Fruit fly (Drosophila melanogaster) whole organism, embryonic: ENCODE measurements around the gene CG9920.
A peak's percentile ranks its signal among the peaks of the same experiment; 100 is the strongest.

Experiments used
- ATbp ChIP-seq: fragments of 200-800 bp; sonication (Bioruptor generic); optimal IDR thresholded peaks from 2 replicates; lab custom pipeline; 2017; ENCODE audit warnings: missing biosample characterization, mild to moderate bottlenecking, missing genetic modification characterization, missing genetic modification reagents
- Awh ChIP-seq: fragments of 200-800 bp; sonication (Bioruptor generic); IDR thresholded peaks from 2 replicates; pipeline ENCODE4, ENCODE4 v1.3.6; 2022; ENCODE audit warnings: missing biosample characterization, missing genetic modification characterization
- BtbVII ChIP-seq: fragments of 200-800 bp; sonication (Bioruptor generic); optimal IDR thresholded peaks from 3 replicates; lab custom pipeline; 2017; ENCODE audit warnings: missing biosample characterization, mild to moderate bottlenecking, missing genetic modification characterization
- CG11504 ChIP-seq: fragments of 200-800 bp; sonication (Bioruptor generic); optimal IDR thresholded peaks from 3 replicates; lab custom pipeline; 2019; ENCODE audit warnings: missing biosample characterization, mild to moderate bottlenecking, missing genetic modification characterization, moderate library complexity
- CG11695 ChIP-seq: fragments of 200-800 bp; sonication (Bioruptor generic); IDR thresholded peaks from 3 replicates; pipeline ENCODE4 v1.3.6; 2022; ENCODE audit warnings: missing biosample characterization, missing genetic modification characterization
- CG13123 ChIP-seq: fragments of 200-800 bp; sonication (Bioruptor generic); optimal IDR thresholded peaks from 2 replicates; lab custom pipeline; 2016; ENCODE audit warnings: missing biosample characterization, missing genetic modification characterization
- CG15514 ChIP-seq: fragments of 200-800 bp; sonication (Bioruptor generic); optimal IDR thresholded peaks from 3 replicates; lab custom pipeline; 2017; ENCODE audit warnings: missing biosample characterization, missing genetic modification characterization, mild to moderate bottlenecking, moderate library complexity, missing genetic modification reagents
- CG15696 ChIP-seq: fragments of 200-800 bp; sonication (Bioruptor generic); optimal IDR thresholded peaks from 2 replicates; lab custom pipeline; 2019; ENCODE audit warnings: missing biosample characterization, mild to moderate bottlenecking, missing genetic modification characterization, moderate library complexity
- CG1603 ChIP-seq: fragments of 200-800 bp; sonication (Bioruptor generic); optimal IDR thresholded peaks from 2 replicates; lab custom pipeline; 2019; ENCODE audit warnings: missing biosample characterization, mild to moderate bottlenecking, missing genetic modification characterization, moderate library complexity
- CG32532 ChIP-seq: fragments of 200-800 bp; sonication (Bioruptor generic); IDR thresholded peaks from 2 replicates; pipeline ENCODE4 v1.3.6; 2022; ENCODE audit warnings: missing biosample characterization, missing genetic modification characterization
- CG34376 ChIP-seq: fragments of 200-800 bp; sonication (Bioruptor generic); optimal IDR thresholded peaks from 2 replicates; lab custom pipeline; 2018; ENCODE audit warnings: missing biosample characterization, mild to moderate bottlenecking, missing genetic modification characterization
- CG4617 ChIP-seq: fragments of 200-800 bp; sonication (Bioruptor generic); optimal IDR thresholded peaks from 3 replicates; lab custom pipeline; 2016; ENCODE audit warnings: missing biosample characterization, missing genetic modification characterization, borderline replicate concordance
- CG4854 ChIP-seq: fragments of 200-800 bp; sonication (Bioruptor generic); optimal IDR thresholded peaks from 2 replicates; lab custom pipeline; 2016; ENCODE audit warnings: missing biosample characterization, missing genetic modification characterization, inconsistent platforms
- CG9437 ChIP-seq: fragments of 200-800 bp; sonication (Bioruptor generic); optimal IDR thresholded peaks from 2 replicates; lab custom pipeline; 2018; ENCODE audit warnings: missing biosample characterization, mild to moderate bottlenecking, missing genetic modification characterization
- CG9797 ChIP-seq: fragments of 200-800 bp; sonication (Bioruptor generic); optimal IDR thresholded peaks from 3 replicates; lab custom pipeline; 2018; ENCODE audit warnings: missing biosample characterization, mild to moderate bottlenecking, missing genetic modification characterization
- CHES-1-like ChIP-seq: fragments of 200-800 bp; sonication (Bioruptor generic); optimal IDR thresholded peaks from 2 replicates; lab custom pipeline; 2016; ENCODE audit warnings: missing biosample characterization, missing genetic modification characterization
- Chrac-16 ChIP-seq: fragments of 200-800 bp; sonication (Bioruptor generic); optimal IDR thresholded peaks from 3 replicates; lab custom pipeline; 2016; ENCODE audit warnings: missing biosample characterization, missing genetic modification characterization
- CkIIα-i1 ChIP-seq: fragments of 200-800 bp; sonication (Bioruptor generic); IDR thresholded peaks from 2 replicates; pipeline ENCODE4 v1.3.6; 2022; ENCODE audit warnings: missing biosample characterization, missing genetic modification characterization
- D ChIP-seq, 2 experiments: fragments of 200-800 bp in 1 of 2; fragments of >200 bp in 1 of 2; sonication (Bioruptor generic) in 1 of 2; optimal IDR thresholded peaks; 2 replicates in 1 of 2; 3 replicates in 1 of 2; lab custom pipeline; 2017; ENCODE audit warnings: mild to moderate bottlenecking in 1 of 2, missing biosample characterization in 1 of 2, missing genetic modification characterization in 1 of 2, missing genetic modification reagents in 1 of 2
- Dad ChIP-seq: fragments of 200-800 bp; sonication (Bioruptor generic); optimal IDR thresholded peaks from 3 replicates; lab custom pipeline; 2016; ENCODE audit warnings: missing biosample characterization, missing genetic modification characterization
- Dip2 ChIP-seq: fragments of 200-800 bp; sonication (Bioruptor generic); IDR thresholded peaks from 2 replicates; pipeline ENCODE4 v1.3.6; 2022; ENCODE audit warnings: missing biosample characterization, missing genetic modification characterization
- Dp ChIP-seq: fragments of 200-800 bp; sonication (Bioruptor generic); optimal IDR thresholded peaks from 2 replicates; lab custom pipeline; 2018; ENCODE audit warnings: missing biosample characterization, mild to moderate bottlenecking, missing genetic modification characterization, moderate library complexity
- Eip74EF ChIP-seq, 2 experiments: fragments of 200-800 bp in 1 of 2; fragments of >200 bp in 1 of 2; sonication (Bioruptor generic) in 1 of 2; optimal IDR thresholded peaks; 2 replicates each; lab custom pipeline; 2017 to 2019; ENCODE audit warnings: missing biosample characterization in 2 of 2, missing genetic modification characterization in 2 of 2, mild to moderate bottlenecking in 1 of 2, moderate library complexity in 1 of 2
- Pdp1 ChIP-seq, 2 experiments: fragments of 200-800 bp; sonication (Bioruptor generic); optimal IDR thresholded peaks; 3 replicates each; lab custom pipeline; 2016; ENCODE audit warnings: missing biosample characterization in 2 of 2, missing genetic modification characterization in 2 of 2, mild to moderate bottlenecking in 1 of 2, moderate library complexity in 1 of 2
- Rfx ChIP-seq: fragments of 200-800 bp; sonication (Bioruptor generic); IDR thresholded peaks from 2 replicates; pipeline ENCODE4 v1.3.6; 2022; ENCODE audit warnings: missing biosample characterization, missing genetic modification characterization
- Sry-δ ChIP-seq: fragments of 200-800 bp; sonication (Bioruptor generic); optimal IDR thresholded peaks from 2 replicates; lab custom pipeline; 2016; ENCODE audit warnings: missing biosample characterization, missing genetic modification characterization
- Taf1 ChIP-seq: fragments of 200-800 bp; sonication (Bioruptor generic); IDR thresholded peaks from 2 replicates; pipeline ENCODE4 v1.3.6; 2022; ENCODE audit warnings: missing biosample characterization, missing genetic modification characterization
- Trl ChIP-seq, 3 experiments: fragments of >200 bp in 2 of 3; fragments of 200-800 bp in 1 of 3; sonication (Bioruptor generic) in 1 of 3; optimal IDR thresholded peaks; 2 replicates in 1 of 3; 3 replicates in 2 of 3; lab custom pipeline; 2016 to 2017; ENCODE audit warnings: missing biosample characterization in 1 of 3, missing genetic modification characterization in 1 of 3
- YL-1 ChIP-seq: fragments of 200-800 bp; sonication (Bioruptor generic); optimal IDR thresholded peaks from 3 replicates; lab custom pipeline; 2017; ENCODE audit warnings: missing biosample characterization, mild to moderate bottlenecking, missing genetic modification characterization
- abd-A ChIP-seq: fragments of 200-800 bp; sonication (Bioruptor generic); optimal IDR thresholded peaks from 3 replicates; lab custom pipeline; 2019; ENCODE audit warnings: missing biosample characterization, mild to moderate bottlenecking, missing genetic modification characterization, moderate library complexity
- bcd ChIP-seq: fragments of 200-800 bp; sonication (Bioruptor generic); optimal IDR thresholded peaks from 2 replicates; lab custom pipeline; 2017; ENCODE audit warnings: missing biosample characterization, mild to moderate bottlenecking, missing genetic modification characterization
- cg ChIP-seq: fragments of 200-800 bp; sonication (Bioruptor generic); optimal IDR thresholded peaks from 3 replicates; lab custom pipeline; 2019; ENCODE audit warnings: missing biosample characterization, mild to moderate bottlenecking, missing genetic modification characterization, moderate library complexity
- chinmo ChIP-seq: fragments of 200-800 bp; sonication (Bioruptor generic); IDR thresholded peaks from 4 replicates; pipeline ENCODE4 v1.3.6; 2022; ENCODE audit warnings: missing biosample characterization, missing genetic modification characterization; ENCODE audit not compliant: partially characterized antibody
- exex ChIP-seq: fragments of 200-800 bp; sonication (Bioruptor generic); optimal IDR thresholded peaks from 4 replicates; lab custom pipeline; 2018; ENCODE audit warnings: missing biosample characterization, mild to moderate bottlenecking, missing genetic modification characterization, moderate library complexity
- eyg ChIP-seq: fragments of 200-800 bp; sonication (Bioruptor generic); optimal IDR thresholded peaks from 3 replicates; lab custom pipeline; 2016; ENCODE audit warnings: missing biosample characterization, missing genetic modification characterization
- ind ChIP-seq: fragments of 200-800 bp; sonication (Bioruptor generic); optimal IDR thresholded peaks from 3 replicates; lab custom pipeline; 2016; ENCODE audit warnings: missing biosample characterization, missing genetic modification characterization
- lab ChIP-seq: fragments of 200-800 bp; sonication (Bioruptor generic); optimal IDR thresholded peaks from 3 replicates; lab custom pipeline; 2017; ENCODE audit warnings: missing biosample characterization, missing genetic modification characterization, mild to moderate bottlenecking, moderate library complexity, missing genetic modification reagents
- lilli ChIP-seq: fragments of 200-800 bp; sonication (Bioruptor generic); optimal IDR thresholded peaks from 3 replicates; lab custom pipeline; 2016; ENCODE audit warnings: missing biosample characterization, missing genetic modification characterization
- luna ChIP-seq: fragments of 200-800 bp; sonication (Bioruptor generic); optimal IDR thresholded peaks from 2 replicates; lab custom pipeline; 2016; ENCODE audit warnings: missing biosample characterization, missing genetic modification characterization
- mld ChIP-seq: fragments of 200-800 bp; sonication (Bioruptor generic); IDR thresholded peaks from 3 replicates; pipeline ENCODE4 v1.3.6; 2022; ENCODE audit warnings: missing biosample characterization, missing genetic modification characterization; ENCODE audit not compliant: partially characterized antibody
- pfk ChIP-seq: fragments of 200-800 bp; sonication (Bioruptor generic); optimal IDR thresholded peaks from 2 replicates; lab custom pipeline; 2018; ENCODE audit warnings: missing biosample characterization, mild to moderate bottlenecking, missing genetic modification characterization, moderate library complexity
- schlank ChIP-seq: fragments of 200-800 bp; sonication (Bioruptor generic); optimal IDR thresholded peaks from 2 replicates; lab custom pipeline; 2018; ENCODE audit warnings: missing biosample characterization, mild to moderate bottlenecking, missing genetic modification characterization
- sd ChIP-seq: fragments of 200-800 bp; sonication (Bioruptor generic); optimal IDR thresholded peaks from 3 replicates; lab custom pipeline; 2018; ENCODE audit warnings: missing biosample characterization, mild to moderate bottlenecking, missing genetic modification characterization, moderate library complexity
- sens-2 ChIP-seq: fragments of 200-800 bp; sonication (Bioruptor generic); IDR thresholded peaks from 2 replicates; pipeline ENCODE4 v1.3.6; 2022; ENCODE audit warnings: missing biosample characterization, missing genetic modification characterization
- sqz ChIP-seq: fragments of 200-800 bp; sonication (Bioruptor generic); optimal IDR thresholded peaks from 3 replicates; lab custom pipeline; 2018; ENCODE audit warnings: missing biosample characterization, mild to moderate bottlenecking, missing genetic modification characterization
- sug ChIP-seq: fragments of 200-800 bp; optimal IDR thresholded peaks from 2 replicates; lab custom pipeline; 2019; ENCODE audit warnings: missing biosample characterization, mild to moderate bottlenecking, missing genetic modification characterization, moderate library complexity
- tna ChIP-seq: fragments of 200-800 bp; sonication (Bioruptor generic); IDR thresholded peaks from 2 replicates; pipeline ENCODE4 v1.3.6; 2022; ENCODE audit warnings: missing biosample characterization, missing genetic modification characterization; ENCODE audit not compliant: partially characterized antibody

The CG9920 gene

DNA sequence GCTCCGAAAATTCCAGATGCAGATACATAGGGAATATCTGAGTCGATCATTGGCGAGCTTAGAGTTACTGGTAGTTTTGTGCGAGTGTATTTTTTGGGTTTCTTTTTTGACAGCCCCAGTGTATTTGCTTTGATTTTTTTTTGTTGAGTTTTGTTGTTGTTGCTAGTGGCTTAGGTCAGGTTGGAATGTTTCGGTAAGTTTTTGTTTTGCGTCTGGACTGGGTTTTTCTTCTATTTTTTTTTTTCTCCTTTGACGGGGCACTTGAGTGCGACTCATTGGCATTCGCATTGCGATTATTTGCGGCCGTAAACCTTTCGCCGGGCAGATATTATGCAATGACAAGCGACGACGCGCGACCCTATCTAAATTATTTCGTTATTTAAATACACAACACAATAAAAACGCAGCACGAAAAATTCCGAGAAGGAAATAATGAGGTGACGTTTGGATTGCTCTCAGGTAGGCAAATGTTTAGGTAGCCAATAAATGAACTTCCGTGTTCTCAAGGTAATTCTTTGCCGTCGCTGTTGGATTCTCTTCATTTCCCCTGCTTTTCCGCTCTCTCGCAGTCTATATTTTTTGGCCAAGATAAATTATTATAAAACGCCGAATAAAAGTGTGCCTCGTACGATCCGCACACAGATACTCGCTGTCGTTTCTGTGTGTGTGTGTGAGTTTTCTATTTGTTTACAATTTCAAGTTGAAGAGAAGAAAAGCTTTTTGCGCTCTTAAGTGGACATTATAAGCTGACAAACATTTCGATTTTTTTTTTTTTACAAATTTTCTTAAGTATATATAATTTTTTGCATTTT, 33.5 kb downstream of the CG9920 start:
- TF ChIP-seq bcd (peak; percentile 2), cg (GFP tag; lab: Kevin White, UChicago) (peak; percentile 50), lab (GFP tag; lab: Kevin White, UChicago) (no peak), Chrac-16 (GFP tag; lab: Kevin White, UChicago) (no peak), CG9437 (GFP tag; lab: Kevin White, UChicago) (no peak), YL-1 (GFP tag; lab: Kevin White, UChicago) (no peak), exex (peak; percentile 58), CG15696 (tag; lab: Kevin White, UChicago) (no peak), sqz (GFP tag; lab: Kevin White, UChicago) (peak; percentile 60), Dp (no peak), Rfx (GFP tag; lab: Robert Waterston, UW) (peak; percentile 23; the same call in 1 of the 2 replicates), abd-A (tag; lab: Kevin White, UChicago) (peak; percentile 29), Eip74EF (GFP tag; optimal IDR thresholded peaks at IDR 0.05; lab: Kevin White, UChicago) (peak in 1 of 2 experiments; percentile 14), CG4854 (no peak), CHES-1-like (no peak), eyg (GFP tag; lab: Kevin White, UChicago) (no peak), Dip2 (no peak), lilli (GFP tag; lab: Kevin White, UChicago) (peak; percentile 3), CG1603 (tag; lab: Kevin White, UChicago) (no peak), CG4617 (GFP tag; lab: Kevin White, UChicago) (no peak), tna (GFP tag; lab: Robert Waterston, UW) (no peak), ind (GFP tag; lab: Kevin White, UChicago) (no peak), CG13123 (GFP tag; lab: Kevin White, UChicago) (no peak), pfk (no peak), Awh (GFP tag; lab: Robert Waterston, UW) (no peak), sd (peak; percentile 75), Dad (GFP tag; lab: Kevin White, UChicago) (no peak), Pdp1 (GFP tag; optimal IDR thresholded peaks at IDR 0.05; lab: Kevin White, UChicago) (peak in 1 of 2 experiments; percentile 76), Sry-δ (GFP tag; lab: Kevin White, UChicago) (no peak), sens-2 (GFP tag; lab: Robert Waterston, UW) (no peak), CG11695 (0 out of 3 replicates have a peak, but pooled peaks have one; percentile 20), CG32532 (GFP tag; lab: Robert Waterston, UW) (peak; percentile 26; the same call in 1 of the 2 replicates), BtbVII (GFP tag; lab: Kevin White, UChicago) (peak; percentile 38), CG34376 (GFP tag; lab: Kevin White, UChicago) (peak; percentile 45), mld (GFP tag; lab: Robert Waterston, UW) (no peak), luna (GFP tag; lab: Kevin White, UChicago) (no peak), schlank (tag; lab: Kevin White, UChicago) (no peak), D (optimal IDR thresholded peaks at IDR 0.05; lab: Kevin White, UChicago) (no peak), D (GFP tag; optimal IDR thresholded peaks at IDR 0.05; lab: Kevin White, UChicago) (no peak), CG15514 (GFP tag; lab: Kevin White, UChicago) (peak; percentile 21), sug (tag; lab: Kevin White, UChicago) (no peak), CkIIα-i1 (GFP tag; lab: Robert Waterston, UW) (no peak), ATbp (GFP tag; lab: Kevin White, UChicago) (no peak), CG9797 (no peak), chinmo (GFP tag; lab: Robert Waterston, UW) (0 out of 4 replicates have a peak, but pooled peaks have one; percentile 46), CG11504 (tag; lab: Kevin White, UChicago) (no peak), Trl (optimal IDR thresholded peaks at IDR 0.05; lab: Kevin White, UChicago) (peak; percentile 20 to 72), Trl (GFP tag; optimal IDR thresholded peaks at IDR 0.05; lab: Kevin White, UChicago) (no peak), Taf1 (no peak)
